Fruit fly (Drosophila melanogaster): ENCODE data around the gene PpD3.

Gene PpD3

dm6 chr3R:9710886-9711285 lies 36.8 kb upstream of the PpD3 start, which contains the start of the genes trbd and dmt (continued):
- TF ChIP-seq CG9797 (GFP tag; optimal IDR thresholded peaks at IDR 0.05) (peak; percentile 96), CG8290 (GFP tag; optimal IDR thresholded peaks at IDR 0.05) (peak; percentile 67), CG8290 (tag; optimal IDR thresholded peaks at IDR 0.05) (no peak), bab2 (GFP tag; optimal IDR thresholded peaks at IDR 0.05) (peak; percentile 31), CG15696 (tag; optimal IDR thresholded peaks at IDR 0.05) (no peak), E2f2 (GFP tag; IDR thresholded peaks at IDR 0.05) (no peak), caup (GFP tag; optimal IDR thresholded peaks at IDR 0.05; ENCODE audit: severe bottlenecking) (no peak), CG1602 (GFP tag; optimal IDR thresholded peaks at IDR 0.05) (peak; percentile 40), CG10654 (GFP tag; optimal IDR thresholded peaks at IDR 0.05) (peak; percentile 55), nom (GFP tag; optimal IDR thresholded peaks at IDR 0.05) (no peak), pb (GFP tag; optimal IDR thresholded peaks at IDR 0.05) (no peak), CG11093 (GFP tag; IDR thresholded peaks at IDR 0.05) (no peak), CG7745 (tag; optimal IDR thresholded peaks at IDR 0.05) (no peak), CG10209 (GFP tag; optimal IDR thresholded peaks at IDR 0.05) (no peak), CG13287 (GFP tag; IDR thresholded peaks at IDR 0.05; ENCODE audit: partially characterized antibody) (no peak), CG3726 (GFP tag; IDR thresholded peaks at IDR 0.05) (no peak), Ptx1 (GFP tag; IDR thresholded peaks at IDR 0.05) (no peak), Gug (GFP tag; IDR thresholded peaks at IDR 0.05) (no peak), CG2202 (tag; optimal IDR thresholded peaks at IDR 0.05) (no peak), Bdp1 (GFP tag; optimal IDR thresholded peaks at IDR 0.05) (peak; percentile 55), CG4360 (GFP tag; IDR thresholded peaks at IDR 0.05) (no peak), GATAe (GFP tag; conservative IDR thresholded peaks at IDR 0.05) (no peak), CG12659 (GFP tag; optimal IDR thresholded peaks at IDR 0.05) (peak; percentile 95), CG8478 (optimal IDR thresholded peaks at IDR 0.05) (no peak), Dfd (GFP tag; optimal IDR thresholded peaks at IDR 0.05) (no peak), odd (GFP tag; optimal IDR thresholded peaks at IDR 0.05) (no peak), mld (GFP tag; IDR thresholded peaks at IDR 0.05; ENCODE audit: partially characterized antibody) (no peak), prd (optimal IDR thresholded peaks at IDR 0.05) (no peak), prd (GFP tag; IDR thresholded peaks at IDR 0.05) (no peak), Hey (tag; optimal IDR thresholded peaks at IDR 0.05) (no peak), ttk (GFP tag; IDR thresholded peaks at IDR 0.05) (no peak), CG6175 (GFP tag; IDR thresholded peaks at IDR 0.05) (no peak), CG15514 (GFP tag; optimal IDR thresholded peaks at IDR 0.05) (peak; percentile 92), D (optimal IDR thresholded peaks at IDR 0.05) (no peak), D (GFP tag; optimal IDR thresholded peaks at IDR 0.05) (no peak), YL-1 (GFP tag; optimal IDR thresholded peaks at IDR 0.05) (peak; percentile 93), CG17328 (GFP tag; IDR thresholded peaks at IDR 0.05) (no peak), CG1233 (GFP tag; optimal IDR thresholded peaks at IDR 0.05) (no peak), Dref (GFP tag; IDR thresholded peaks at IDR 0.05) (no peak), bigmax (GFP tag; optimal IDR thresholded peaks at IDR 0.05) (peak; percentile 63), tx (GFP tag; optimal IDR thresholded peaks at IDR 0.05) (peak; percentile 58), grn (GFP tag; optimal IDR thresholded peaks at IDR 0.05) (no peak), Sin3A (optimal IDR thresholded peaks at IDR 0.05) (peak; percentile 89), crp (GFP tag; optimal IDR thresholded peaks at IDR 0.05) (peak; percentile 45 to 92), CkIIα-i1 (GFP tag; IDR thresholded peaks at IDR 0.05) (no peak), CG11247 (GFP tag; IDR thresholded peaks at IDR 0.05) (no peak), Nf-YB (GFP tag; optimal IDR thresholded peaks at IDR 0.05) (no peak), oc (tag; optimal IDR thresholded peaks at IDR 0.05) (no peak), CG7928 (GFP tag; optimal IDR thresholded peaks at IDR 0.05) (peak; percentile 99), CG33213 (GFP tag; optimal IDR thresholded peaks at IDR 0.05) (peak; percentile 92), ara (GFP tag; IDR thresholded peaks at IDR 0.05) (no peak), Nf-YA (GFP tag; IDR thresholded peaks at IDR 0.05) (no peak), CG7372 (GFP tag; IDR thresholded peaks at IDR 0.05) (no peak), klu (GFP tag; IDR thresholded peaks at IDR 0.05) (no peak)

Measured in whole organism, embryonic.